Worm (Caenorhabditis elegans) whole organism, L1 larva: ENCODE data around the gene rabr-1.

Source experiments
- C04F5.9 ChIP-seq: sonication (generic microtip); optimal IDR thresholded peaks from 2 replicates; lab custom pipeline; 2016; ENCODE audit warnings: missing genetic modification characterization, missing compliant biosample characterization
- F16B12.6 ChIP-seq: fragments of 150-350 bp; optimal IDR thresholded peaks from 2 replicates; lab custom pipeline; 2014; ENCODE audit warnings: missing biosample characterization, missing genetic modification characterization
- Y116A8C.19 ChIP-seq: sonication (generic microtip); optimal IDR thresholded peaks from 2 replicates; lab custom pipeline; 2016; ENCODE audit warnings: missing compliant biosample characterization, missing genetic modification characterization, borderline replicate concordance
- aha-1 ChIP-seq: fragments of 150-350 bp; optimal IDR thresholded peaks from 2 replicates; lab custom pipeline; 2014; ENCODE audit warnings: missing biosample characterization, missing genetic modification characterization
- aly-2 ChIP-seq: fragments of 150-350 bp; optimal IDR thresholded peaks from 2 replicates; lab custom pipeline; 2014; ENCODE audit warnings: missing biosample characterization, missing genetic modification characterization
- ama-1 ChIP-seq: fragments of 150-350 bp; optimal IDR thresholded peaks from 2 replicates; lab custom pipeline; 2014
- ceh-63 ChIP-seq: fragments of 200-800 bp; sonication (Bioruptor generic); optimal IDR thresholded peaks from 2 replicates; lab custom pipeline; 2018; ENCODE audit warnings: mild to moderate bottlenecking, missing genetic modification characterization, missing compliant biosample characterization
- ceh-8 ChIP-seq: fragments of 200-800 bp; sonication (Bioruptor generic); optimal IDR thresholded peaks from 2 replicates; lab custom pipeline; 2018; ENCODE audit warnings: mild to moderate bottlenecking, missing genetic modification characterization, moderate library complexity, missing compliant biosample characterization
- ceh-82 ChIP-seq, 3 experiments: fragments of 150-350 bp in 1 of 3; sonication (generic microtip) in 2 of 3; optimal IDR thresholded peaks; 2 replicates each; lab custom pipeline; 2014 to 2017; ENCODE audit warnings: missing biosample characterization in 3 of 3, missing genetic modification characterization in 3 of 3
- ces-1 ChIP-seq: fragments of 150-350 bp; optimal IDR thresholded peaks from 2 replicates; lab custom pipeline; 2014; ENCODE audit warnings: missing biosample characterization, missing genetic modification reagents, missing genetic modification characterization
- dpl-1 ChIP-seq, 3 experiments: fragments of 150-350 bp in 2 of 3; sonication (generic microtip) in 1 of 3; optimal IDR thresholded peaks; 2 replicates each; lab custom pipeline; 2014 to 2017; ENCODE audit warnings: missing biosample characterization in 3 of 3, missing genetic modification characterization in 3 of 3, missing genetic modification reagents in 3 of 3
- dsc-1 ChIP-seq: sonication (generic microtip); optimal IDR thresholded peaks from 2 replicates; lab custom pipeline; 2016; ENCODE audit warnings: mild to moderate bottlenecking, missing genetic modification characterization, missing compliant biosample characterization
- efl-1 ChIP-seq, 4 experiments: fragments of 150-350 bp; optimal IDR thresholded peaks in 3 of 4; peaks in 1 of 4; 1 replicate in 1 of 4; 2 replicates in 3 of 4; lab custom pipeline; 2014; ENCODE audit warnings: missing biosample characterization in 2 of 4, missing genetic modification characterization in 2 of 4, missing genetic modification reagents in 2 of 4
- egl-13 ChIP-seq: sonication (generic microtip); optimal IDR thresholded peaks from 2 replicates; lab custom pipeline; 2016; ENCODE audit warnings: missing genotype, missing genetic modification reagents, missing genetic modification characterization, missing compliant biosample characterization
- elt-2 ChIP-seq: sonication (generic microtip); optimal IDR thresholded peaks from 2 replicates; lab custom pipeline; 2016; ENCODE audit warnings: missing genetic modification characterization, mild to moderate bottlenecking, inconsistent platforms, missing compliant biosample characterization, missing genetic modification reagents
- elt-3 ChIP-seq, 6 experiments: fragments of 150-350 bp in 1 of 6; sonication (generic microtip); optimal IDR thresholded peaks; 2 replicates each; lab custom pipeline; 2017 to 2018; ENCODE audit warnings: missing biosample characterization in 6 of 6, missing genetic modification characterization in 6 of 6, inconsistent platforms in 1 of 6
- fkh-10 ChIP-seq: sonication (generic microtip); optimal IDR thresholded peaks from 2 replicates; lab custom pipeline; 2017; ENCODE audit warnings: missing biosample characterization, missing genetic modification reagents, missing genetic modification characterization
- fkh-8 ChIP-seq: sonication (generic microtip); optimal IDR thresholded peaks from 2 replicates; lab custom pipeline; 2016; ENCODE audit warnings: mild to moderate bottlenecking, missing genetic modification characterization, missing compliant biosample characterization
- fos-1 ChIP-seq: fragments of 150-350 bp; optimal IDR thresholded peaks from 2 replicates; lab custom pipeline; 2014; ENCODE audit warnings: missing biosample characterization, missing genetic modification characterization
- grh-1 ChIP-seq: fragments of 200-800 bp; sonication (Bioruptor generic); IDR thresholded peaks from 2 replicates; pipeline ENCODE4 v1.3.6; 2022; ENCODE audit warnings: missing genetic modification reagents, missing genetic modification characterization, missing compliant biosample characterization
- hlh-17 ChIP-seq: fragments of 200-800 bp; sonication (Bioruptor generic); optimal IDR thresholded peaks from 2 replicates; lab custom pipeline; 2018; ENCODE audit warnings: missing genetic modification characterization, mild to moderate bottlenecking, missing compliant biosample characterization, moderate library complexity, borderline replicate concordance
- hlh-4 ChIP-seq: sonication (generic microtip); optimal IDR thresholded peaks from 2 replicates; lab custom pipeline; 2016; ENCODE audit warnings: mild to moderate bottlenecking, missing genetic modification characterization, missing compliant biosample characterization
- irx-1 ChIP-seq: sonication (generic microtip); optimal IDR thresholded peaks from 2 replicates; lab custom pipeline; 2016; ENCODE audit warnings: missing genetic modification characterization, missing compliant biosample characterization
- lin-13 ChIP-seq: fragments of 150-350 bp; optimal IDR thresholded peaks from 2 replicates; lab custom pipeline; 2014; ENCODE audit warnings: missing biosample characterization, missing genetic modification reagents, missing genetic modification characterization
- lin-35 ChIP-seq, 2 experiments: fragments of 150-350 bp; optimal IDR thresholded peaks; 2 replicates each; lab custom pipeline; 2014; ENCODE audit warnings: missing biosample characterization in 2 of 2, missing genetic modification characterization in 2 of 2, missing genetic modification reagents in 2 of 2
- lin-39 ChIP-seq: fragments of 150-350 bp; optimal IDR thresholded peaks from 2 replicates; lab custom pipeline; 2014; ENCODE audit warnings: missing biosample characterization, missing genetic modification reagents, missing genetic modification characterization
- lir-3 ChIP-seq: sonication (generic microtip); optimal IDR thresholded peaks from 2 replicates; lab custom pipeline; 2016; ENCODE audit warnings: mild to moderate bottlenecking, missing genetic modification characterization, moderate library complexity, missing compliant biosample characterization; ENCODE audit not compliant: poor library complexity
- lsy-2 ChIP-seq, 2 experiments: fragments of 150-350 bp; optimal IDR thresholded peaks; 2 replicates each; lab custom pipeline; 2014; ENCODE audit warnings: missing biosample characterization in 2 of 2, missing genetic modification characterization in 2 of 2
- nhr-12 ChIP-seq: sonication (generic microtip); optimal IDR thresholded peaks from 2 replicates; lab custom pipeline; 2017; ENCODE audit warnings: missing biosample characterization, missing genetic modification characterization
- nhr-19 ChIP-seq: fragments of 200-800 bp; sonication (Bioruptor generic); conservative IDR thresholded peaks from 2 replicates; pipeline ENCODE4 v1.3.6; 2022; ENCODE audit warnings: missing genetic modification characterization, missing compliant biosample characterization
- nhr-28 ChIP-seq: fragments of 150-350 bp; optimal IDR thresholded peaks from 2 replicates; lab custom pipeline; 2014; ENCODE audit warnings: missing biosample characterization, missing genetic modification characterization
- nhr-76 ChIP-seq: sonication (generic microtip); optimal IDR thresholded peaks from 2 replicates; lab custom pipeline; 2017; ENCODE audit warnings: missing biosample characterization, missing genetic modification characterization
- nhr-77 ChIP-seq: fragments of 150-350 bp; optimal IDR thresholded peaks from 2 replicates; lab custom pipeline; 2014; ENCODE audit warnings: missing biosample characterization, missing genetic modification characterization
- nhr-85 ChIP-seq: sonication (generic microtip); peaks from one replicate; lab custom pipeline; 2016; ENCODE audit warnings: missing genetic modification characterization, inconsistent platforms, missing compliant biosample characterization
- pag-3 ChIP-seq: sonication (generic microtip); optimal IDR thresholded peaks from 2 replicates; lab custom pipeline; 2017; ENCODE audit warnings: missing genetic modification characterization, mild to moderate bottlenecking, missing compliant biosample characterization, antibody characterized with exemption, borderline replicate concordance; ENCODE audit not compliant: insufficient read depth
- sptf-1 ChIP-seq: fragments of 150-350 bp; optimal IDR thresholded peaks from 2 replicates; lab custom pipeline; 2014; ENCODE audit warnings: missing biosample characterization, missing genetic modification characterization
- sup-37 ChIP-seq: fragments of 200-800 bp; sonication (Bioruptor generic); optimal IDR thresholded peaks from 2 replicates; lab custom pipeline; 2018; ENCODE audit warnings: mild to moderate bottlenecking, missing genetic modification characterization, missing compliant biosample characterization
- swsn-7 ChIP-seq: sonication (generic microtip); optimal IDR thresholded peaks from 2 replicates; lab custom pipeline; 2016; ENCODE audit warnings: missing genetic modification characterization, missing compliant biosample characterization
- tbx-2 ChIP-seq: sonication (generic microtip); optimal IDR thresholded peaks from 2 replicates; lab custom pipeline; 2016; ENCODE audit warnings: missing genetic modification characterization, missing compliant biosample characterization
- tlp-1 ChIP-seq: fragments of 150-350 bp; optimal IDR thresholded peaks from 2 replicates; lab custom pipeline; 2014; ENCODE audit warnings: missing biosample characterization, missing genetic modification characterization
- unc-62 ChIP-seq: fragments of 150-350 bp; optimal IDR thresholded peaks from 2 replicates; lab custom pipeline; 2014; ENCODE audit warnings: missing biosample characterization, missing genetic modification reagents, missing genetic modification characterization
- unc-98 ChIP-seq: fragments of 200-800 bp; sonication (Bioruptor generic); IDR thresholded peaks from 2 replicates; pipeline ENCODE4 v1.3.6; 2022; ENCODE audit warnings: missing genetic modification characterization, missing compliant biosample characterization
- xbp-1 ChIP-seq: sonication (generic microtip); optimal IDR thresholded peaks from 2 replicates; lab custom pipeline; 2016; ENCODE audit warnings: missing genetic modification characterization, missing compliant biosample characterization
- zag-1 ChIP-seq: fragments of 150-350 bp; optimal IDR thresholded peaks from 2 replicates; lab custom pipeline; 2014; ENCODE audit warnings: missing biosample characterization, missing genetic modification characterization
- ztf-11 ChIP-seq, 2 experiments: sonication (generic microtip); optimal IDR thresholded peaks; 2 replicates each; lab custom pipeline; 2016 to 2017; ENCODE audit warnings: missing genetic modification characterization in 2 of 2, missing biosample characterization in 1 of 2, missing compliant biosample characterization in 1 of 2
- ztf-4 ChIP-seq: fragments of 150-350 bp; optimal IDR thresholded peaks from 2 replicates; lab custom pipeline; 2014; ENCODE audit warnings: missing biosample characterization, missing genetic modification characterization

rabr-1 gene

DNA sequence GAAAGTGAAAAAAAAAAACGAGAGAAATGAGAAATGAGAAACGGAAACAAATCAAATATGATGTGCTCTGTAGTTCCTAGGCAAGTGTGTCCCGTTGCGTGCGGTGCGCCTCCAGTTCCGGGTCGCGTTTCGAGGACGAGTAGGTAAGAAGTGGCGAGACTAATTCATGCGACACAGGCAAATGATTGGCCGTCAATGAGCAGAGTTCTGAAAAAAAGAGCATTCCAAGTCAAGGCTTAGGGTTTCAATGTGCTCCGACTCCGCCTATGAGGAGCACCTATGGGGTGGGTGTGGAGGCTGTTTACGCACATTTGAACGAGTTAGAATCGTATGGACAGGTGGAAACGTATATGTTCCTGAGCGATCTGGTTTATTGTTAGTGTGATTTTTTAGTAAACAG, 47.4 kb downstream of the rabr-1 start:
- no peak for TF ChIP-seq ztf-11 (tag; optimal IDR thresholded peaks at IDR 0.05; lab: Kevin White, UChicago)
- no peak for TF ChIP-seq nhr-85
- TF ChIP-seq lsy-2 (tag; optimal IDR thresholded peaks at IDR 0.05; lab: Kevin White, UChicago) = no peak
- TF ChIP-seq xbp-1 (tag; lab: Kevin White, UChicago) = no peak
- TF ChIP-seq egl-13 = peak; percentile 18
- no peak for TF ChIP-seq unc-62 (GFP tag; lab: Kevin White, UChicago)
- TF ChIP-seq fkh-10 = no peak
- no peak for TF ChIP-seq aha-1 (tag; lab: Kevin White, UChicago)
- TF ChIP-seq elt-2 (tag; lab: Kevin White, UChicago) = peak; percentile 6
- TF ChIP-seq lin-13 (GFP tag; lab: Kevin White, UChicago) = no peak
- TF ChIP-seq swsn-7 = no peak
- peak; percentile 6 for TF ChIP-seq dsc-1
- no peak for TF ChIP-seq dpl-1 (GFP tag; optimal IDR thresholded peaks at IDR 0.05; lab: Kevin White, UChicago)
- no peak for TF ChIP-seq tbx-2 (tag; lab: Kevin White, UChicago)
- TF ChIP-seq ama-1 (lab: Kevin White, UChicago) = no peak
- no peak for TF ChIP-seq C04F5.9
- no peak for TF ChIP-seq lir-3
- TF ChIP-seq pag-3 = no peak
- no peak for TF ChIP-seq F16B12.6
- TF ChIP-seq grh-1 (GFP tag; lab: Robert Waterston, UW) = no peak
- no peak for TF ChIP-seq efl-1 (optimal IDR thresholded peaks at IDR 0.05; lab: Kevin White, UChicago)
- TF ChIP-seq efl-1 (GFP tag; optimal IDR thresholded peaks at IDR 0.05 in 1 of 2; lab: Kevin White, UChicago) = no peak
- TF ChIP-seq fos-1 = no peak
- no peak for TF ChIP-seq ztf-4 (tag; lab: Kevin White, UChicago)
- no peak for TF ChIP-seq unc-98 (GFP tag; lab: Robert Waterston, UW)
- TF ChIP-seq ceh-82 (tag; optimal IDR thresholded peaks at IDR 0.05; lab: Kevin White, UChicago) = no peak
- TF ChIP-seq lin-35 (GFP tag; optimal IDR thresholded peaks at IDR 0.05; lab: Kevin White, UChicago) = no peak

DNA sequence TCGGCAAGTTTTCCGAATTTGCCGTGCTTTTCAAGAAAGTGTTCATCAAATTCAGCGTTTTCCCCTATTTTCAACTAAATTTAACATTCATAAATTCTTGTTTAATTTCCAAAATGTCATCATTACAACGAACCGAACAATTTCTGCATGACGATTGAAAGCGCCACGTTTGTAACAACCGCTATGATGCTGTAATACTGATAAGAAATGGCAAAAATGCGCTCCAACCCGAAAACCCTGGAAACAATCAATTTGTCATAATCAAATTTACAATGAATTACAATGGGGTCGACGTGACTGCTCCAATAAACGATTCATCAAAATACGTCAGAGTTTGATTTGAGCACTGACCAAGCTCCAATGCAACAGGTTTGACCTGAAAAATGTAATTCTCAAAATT, 48.7 kb downstream of the rabr-1 start:
- no peak for TF ChIP-seq ceh-63 (GFP tag; lab: Kevin White, UChicago)
- TF ChIP-seq elt-2 (tag; lab: Kevin White, UChicago) = peak; percentile 20

ce11 chrX:2548884-2549283, 52.9 kb downstream of the rabr-1 start, which contains the start of gene smvt-1:
Gene smvt-1, minus strand, starts transcription at chrX:2548984.
- TF ChIP-seq hlh-17 (GFP tag; lab: Kevin White, UChicago) = no peak
- TF ChIP-seq Y116A8C.19 (tag; lab: Kevin White, UChicago) = no peak
- peak; percentile 22 for TF ChIP-seq dsc-1
- TF ChIP-seq nhr-77 (tag; lab: Kevin White, UChicago) = no peak
- no peak for TF ChIP-seq nhr-19 (GFP tag; lab: Robert Waterston, UW)
- TF ChIP-seq efl-1 (optimal IDR thresholded peaks at IDR 0.05; lab: Kevin White, UChicago) = no peak
- TF ChIP-seq efl-1 (GFP tag; optimal IDR thresholded peaks at IDR 0.05 in 1 of 2; lab: Kevin White, UChicago) = no peak

DNA sequence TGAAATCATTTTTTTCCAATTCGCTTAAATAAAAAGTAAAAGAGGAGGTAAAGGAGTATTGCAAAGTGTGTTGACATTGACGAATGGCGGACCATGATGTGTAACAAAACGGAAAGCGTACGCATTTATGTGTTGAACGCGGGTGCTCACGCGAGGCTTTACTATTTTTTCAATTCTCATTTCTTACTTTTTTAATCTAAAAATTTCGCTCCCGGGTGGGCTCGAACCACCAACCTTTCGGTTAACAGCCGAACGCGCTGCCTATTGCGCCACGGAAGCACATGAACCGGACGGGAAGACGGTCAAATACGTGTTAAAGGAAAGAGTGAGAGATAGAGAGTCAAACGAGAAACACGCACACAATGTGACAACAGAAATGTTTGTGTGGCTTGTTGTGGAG, 53.3 kb downstream of the rabr-1 start:
- TF ChIP-seq sptf-1 (tag; lab: Kevin White, UChicago) = no peak
- peak; percentile 17 for TF ChIP-seq egl-13
- no peak for TF ChIP-seq ces-1 (GFP tag; lab: Kevin White, UChicago)
- TF ChIP-seq unc-98 (GFP tag; lab: Robert Waterston, UW) = no peak
- TF ChIP-seq nhr-12 (tag; lab: Kevin White, UChicago) = no peak
- TF ChIP-seq hlh-4 (tag; lab: Kevin White, UChicago) = no peak
- TF ChIP-seq xbp-1 (tag; lab: Kevin White, UChicago) = peak; percentile 29
- peak; percentile 42 for TF ChIP-seq fkh-8 (tag; lab: Kevin White, UChicago)
- TF ChIP-seq zag-1 (tag; lab: Kevin White, UChicago) = no peak
- no peak for TF ChIP-seq lin-13 (GFP tag; lab: Kevin White, UChicago)
- no peak for TF ChIP-seq grh-1 (GFP tag; lab: Robert Waterston, UW)
- no peak for TF ChIP-seq nhr-76 (tag; lab: Kevin White, UChicago)
- no peak for TF ChIP-seq nhr-28 (tag; lab: Kevin White, UChicago)
- no peak for TF ChIP-seq C04F5.9
- TF ChIP-seq efl-1 (optimal IDR thresholded peaks at IDR 0.05; lab: Kevin White, UChicago) = peak in 1 of 2 experiments; percentile 17
- peak in 1 of 2 experiments; percentile 93 for TF ChIP-seq efl-1 (GFP tag; optimal IDR thresholded peaks at IDR 0.05 in 1 of 2; lab: Kevin White, UChicago)
- peak; percentile 65 for TF ChIP-seq irx-1 (tag; lab: Kevin White, UChicago)
- no peak for TF ChIP-seq tlp-1 (tag; lab: Kevin White, UChicago)
- TF ChIP-seq aly-2 (tag; lab: Kevin White, UChicago) = no peak
- peak; percentile 30 to 65 (median 36) for TF ChIP-seq ceh-82 (tag; optimal IDR thresholded peaks at IDR 0.05; lab: Kevin White, UChicago)
- TF ChIP-seq sup-37 (GFP tag; lab: Kevin White, UChicago) = peak; percentile 32
- TF ChIP-seq lin-39 (tag; lab: Kevin White, UChicago) = no peak
- TF ChIP-seq ceh-8 (GFP tag; lab: Kevin White, UChicago) = peak; percentile 41
- no peak for TF ChIP-seq hlh-17 (GFP tag; lab: Kevin White, UChicago)
- TF ChIP-seq elt-3 (tag; optimal IDR thresholded peaks at IDR 0.05; lab: Kevin White, UChicago) = peak in 1 of 6 experiments; percentile 49
- peak; percentile 12 for TF ChIP-seq elt-2 (tag; lab: Kevin White, UChicago)
- peak in 1 of 2 experiments; percentile 50 for TF ChIP-seq ztf-11 (tag; optimal IDR thresholded peaks at IDR 0.05; lab: Kevin White, UChicago)
